Fruit fly (Drosophila melanogaster) S2 (cell line): ENCODE results near the gene fy.

Experiments
- CG8478 ChIP-seq: fragments of >200 bp; optimal IDR thresholded peaks from 2 replicates; lab custom pipeline; 2018
- CTCF ChIP-seq, 2 experiments: fragments of >200 bp; optimal IDR thresholded peaks; 2 replicates each; lab custom pipeline; 2018

- TF ChIP-seq CG8478 (lab: Kevin White, UChicago) (no peak), CTCF (optimal IDR thresholded peaks at IDR 0.05; lab: Kevin White, UChicago) (no peak)
These were observed 12.1 kb upstream of the fy start, which contains the start of the genes CG13398 and Akap200 for dm6 chr2L:8414887-8415883.
